Fruit fly (Drosophila melanogaster) whole organism, prepupa: ENCODE measurements around the gene CG11927.

Experiments used
- Blimp-1 ChIP-seq: fragments of 200-800 bp; sonication (Bioruptor generic); optimal IDR thresholded peaks from 3 replicates; lab custom pipeline; 2017; ENCODE audit warnings: missing biosample characterization, missing genetic modification characterization, mild to moderate bottlenecking, moderate library complexity, missing genetic modification reagents
- CG10631 ChIP-seq: fragments of 200-800 bp; sonication (Bioruptor generic); optimal IDR thresholded peaks from 2 replicates; lab custom pipeline; 2016; ENCODE audit warnings: missing biosample characterization, missing genetic modification characterization
- CG11294 ChIP-seq: fragments of 200-800 bp; sonication (Bioruptor generic); IDR thresholded peaks from 2 replicates; pipeline ENCODE4 v1.3.6; 2022; ENCODE audit warnings: missing biosample characterization, missing genetic modification characterization
- CG11902 ChIP-seq: fragments of 200-800 bp; sonication (Bioruptor generic); optimal IDR thresholded peaks from 3 replicates; lab custom pipeline; 2016; ENCODE audit warnings: missing biosample characterization, missing genetic modification characterization
- CG15336 ChIP-seq: fragments of 200-800 bp; sonication (Bioruptor generic); IDR thresholded peaks from 2 replicates; pipeline ENCODE4 v1.3.6; 2022; ENCODE audit warnings: missing biosample characterization, missing genetic modification characterization
- CG1621 ChIP-seq: fragments of 200-800 bp; sonication (Bioruptor generic); optimal IDR thresholded peaks from 3 replicates; lab custom pipeline; 2018; ENCODE audit warnings: missing biosample characterization, mild to moderate bottlenecking, missing genetic modification characterization
- CG16779 ChIP-seq: fragments of 200-800 bp; sonication (Bioruptor generic); optimal IDR thresholded peaks from 3 replicates; lab custom pipeline; 2017; ENCODE audit warnings: missing biosample characterization, mild to moderate bottlenecking, missing genetic modification characterization
- CG31627 ChIP-seq: fragments of 200-800 bp; sonication (Bioruptor generic); optimal IDR thresholded peaks from 3 replicates; lab custom pipeline; 2016; ENCODE audit warnings: missing biosample characterization, missing genetic modification characterization
- CG32006 ChIP-seq: fragments of 200-800 bp; sonication (Bioruptor generic); optimal IDR thresholded peaks from 3 replicates; lab custom pipeline; 2017; ENCODE audit warnings: missing biosample characterization, mild to moderate bottlenecking, missing genetic modification characterization
- CG34406 ChIP-seq: fragments of 200-800 bp; sonication (Bioruptor generic); optimal IDR thresholded peaks from 3 replicates; lab custom pipeline; 2016; ENCODE audit warnings: missing biosample characterization, missing genetic modification characterization
- CG4318 ChIP-seq: fragments of 200-800 bp; sonication (Bioruptor generic); optimal IDR thresholded peaks from 3 replicates; lab custom pipeline; 2017; ENCODE audit warnings: missing biosample characterization, mild to moderate bottlenecking, missing genetic modification characterization
- CG6276 ChIP-seq: fragments of 200-800 bp; sonication (Bioruptor generic); optimal IDR thresholded peaks from 2 replicates; lab custom pipeline; 2017; ENCODE audit warnings: missing biosample characterization, mild to moderate bottlenecking, missing genetic modification characterization
- CG6792 ChIP-seq: fragments of 200-800 bp; sonication (Bioruptor generic); optimal IDR thresholded peaks from 3 replicates; lab custom pipeline; 2016; ENCODE audit warnings: missing biosample characterization, missing genetic modification characterization
- CG6808 ChIP-seq: fragments of 200-800 bp; sonication (Bioruptor generic); optimal IDR thresholded peaks from 3 replicates; lab custom pipeline; 2017; ENCODE audit warnings: missing biosample characterization, missing genetic modification characterization, mild to moderate bottlenecking, moderate library complexity, missing genetic modification reagents
- CG6854 ChIP-seq: fragments of 200-800 bp; sonication (Bioruptor generic); optimal IDR thresholded peaks from 2 replicates; lab custom pipeline; 2017; ENCODE audit warnings: missing biosample characterization, mild to moderate bottlenecking, missing genetic modification characterization
- CG7368 ChIP-seq: fragments of 200-800 bp; sonication (Bioruptor generic); optimal IDR thresholded peaks from 3 replicates; lab custom pipeline; 2016; ENCODE audit warnings: missing biosample characterization, missing genetic modification characterization
- CG8119 ChIP-seq: fragments of 200-800 bp; sonication (Bioruptor generic); IDR thresholded peaks from 3 replicates; pipeline ENCODE4 v1.3.6; 2022; ENCODE audit warnings: missing biosample characterization, missing genetic modification characterization
- CG8632 ChIP-seq: fragments of 200-800 bp; sonication (Bioruptor generic); optimal IDR thresholded peaks from 3 replicates; lab custom pipeline; 2016; ENCODE audit warnings: missing biosample characterization, missing genetic modification characterization
- CG9139 ChIP-seq: fragments of 200-800 bp; sonication (Bioruptor generic); optimal IDR thresholded peaks from 3 replicates; lab custom pipeline; 2017; ENCODE audit warnings: missing biosample characterization, mild to moderate bottlenecking, missing genetic modification characterization
- Eip75B ChIP-seq: fragments of 200-800 bp; sonication (Bioruptor generic); optimal IDR thresholded peaks from 3 replicates; lab custom pipeline; 2016; ENCODE audit warnings: missing biosample characterization, missing genetic modification characterization
- Eip78C ChIP-seq: fragments of 200-800 bp; sonication (Bioruptor generic); peaks from one replicate; lab custom pipeline; 2016; ENCODE audit warnings: missing biosample characterization, missing genetic modification characterization
- Eip93F ChIP-seq: fragments of 200-800 bp; sonication (Bioruptor generic); optimal IDR thresholded peaks from 2 replicates; lab custom pipeline; 2016; ENCODE audit warnings: missing biosample characterization, mild to moderate bottlenecking, missing genetic modification characterization
- Ets21C ChIP-seq: fragments of 200-800 bp; sonication (Bioruptor generic); optimal IDR thresholded peaks from 3 replicates; lab custom pipeline; 2016; ENCODE audit warnings: missing biosample characterization, missing genetic modification characterization
- Ets96B ChIP-seq: fragments of 200-800 bp; optimal IDR thresholded peaks from 2 replicates; lab custom pipeline; 2019; ENCODE audit warnings: missing biosample characterization, mild to moderate bottlenecking, missing genetic modification characterization, moderate library complexity
- Hr38 ChIP-seq: sonication (Bioruptor generic); optimal IDR thresholded peaks from 2 replicates; lab custom pipeline; 2016; ENCODE audit warnings: missing biosample characterization, missing genetic modification characterization
- Hr39 ChIP-seq: fragments of 200-800 bp; sonication (Bioruptor generic); optimal IDR thresholded peaks from 2 replicates; lab custom pipeline; 2016; ENCODE audit warnings: missing biosample characterization, missing genetic modification characterization
- Lpt ChIP-seq: fragments of 200-800 bp; sonication (Bioruptor generic); optimal IDR thresholded peaks from 3 replicates; lab custom pipeline; 2016; ENCODE audit warnings: missing biosample characterization, missing genetic modification characterization
- OdsH ChIP-seq: fragments of 200-800 bp; sonication (Bioruptor generic); optimal IDR thresholded peaks from 3 replicates; lab custom pipeline; 2016; ENCODE audit warnings: missing biosample characterization, missing genetic modification characterization
- Sox14 ChIP-seq: fragments of 200-800 bp; sonication (Bioruptor generic); optimal IDR thresholded peaks from 3 replicates; lab custom pipeline; 2016; ENCODE audit warnings: missing biosample characterization, missing genetic modification characterization
- achi ChIP-seq: fragments of 200-800 bp; sonication (Bioruptor generic); optimal IDR thresholded peaks from 3 replicates; lab custom pipeline; 2016; ENCODE audit warnings: missing biosample characterization, missing genetic modification characterization
- acj6 ChIP-seq: fragments of 200-800 bp; sonication (Bioruptor generic); optimal IDR thresholded peaks from 3 replicates; lab custom pipeline; 2016; ENCODE audit warnings: missing biosample characterization, missing genetic modification characterization
- cyc ChIP-seq: fragments of 200-800 bp; sonication (Bioruptor generic); optimal IDR thresholded peaks from 3 replicates; lab custom pipeline; 2016; ENCODE audit warnings: missing biosample characterization, missing genetic modification characterization
- dac ChIP-seq: fragments of 200-800 bp; sonication (Bioruptor generic); optimal IDR thresholded peaks from 2 replicates; lab custom pipeline; 2017; ENCODE audit warnings: missing biosample characterization, mild to moderate bottlenecking, missing genetic modification characterization
- dsx ChIP-seq: fragments of 200-800 bp; optimal IDR thresholded peaks from 3 replicates; lab custom pipeline; 2019; ENCODE audit warnings: missing biosample characterization, mild to moderate bottlenecking, missing genetic modification characterization, moderate library complexity; ENCODE audit not compliant: poor library complexity, severe bottlenecking
- eg ChIP-seq: fragments of 200-800 bp; sonication (Bioruptor generic); IDR thresholded peaks from 3 replicates; pipeline ENCODE4 v1.3.6; 2022; ENCODE audit warnings: missing biosample characterization, missing genetic modification characterization
- esn ChIP-seq: fragments of 200-800 bp; sonication (Bioruptor generic); optimal IDR thresholded peaks from 2 replicates; lab custom pipeline; 2016; ENCODE audit warnings: missing biosample characterization, mild to moderate bottlenecking, missing genetic modification characterization, moderate library complexity
- fd59A ChIP-seq: fragments of 200-800 bp; sonication (Bioruptor generic); optimal IDR thresholded peaks from 2 replicates; lab custom pipeline; 2017; ENCODE audit warnings: missing biosample characterization, mild to moderate bottlenecking, missing genetic modification characterization, missing genetic modification reagents
- fd85E ChIP-seq: fragments of 200-800 bp; sonication (Bioruptor generic); optimal IDR thresholded peaks from 3 replicates; lab custom pipeline; 2016; ENCODE audit warnings: missing biosample characterization, missing genetic modification characterization
- lz ChIP-seq: fragments of 200-800 bp; sonication (Bioruptor generic); optimal IDR thresholded peaks from 3 replicates; lab custom pipeline; 2016; ENCODE audit warnings: missing biosample characterization, missing genetic modification characterization
- net ChIP-seq: fragments of 200-800 bp; sonication (Bioruptor generic); optimal IDR thresholded peaks from 3 replicates; lab custom pipeline; 2016; ENCODE audit warnings: missing biosample characterization, missing genetic modification characterization
- pdm3 ChIP-seq: fragments of 200-800 bp; sonication (Bioruptor generic); optimal IDR thresholded peaks from 3 replicates; lab custom pipeline; 2016; ENCODE audit warnings: missing biosample characterization, missing genetic modification characterization
- spab ChIP-seq: fragments of 200-800 bp; sonication (Bioruptor generic); optimal IDR thresholded peaks from 2 replicates; lab custom pipeline; 2017; ENCODE audit warnings: missing biosample characterization, mild to moderate bottlenecking, missing genetic modification characterization, missing genetic modification reagents
- svp ChIP-seq: fragments of 200-800 bp; sonication (Bioruptor generic); peaks from one replicate; lab custom pipeline; 2016; ENCODE audit warnings: missing biosample characterization, missing genetic modification characterization
- topi ChIP-seq: fragments of 200-800 bp; sonication (Bioruptor generic); optimal IDR thresholded peaks from 3 replicates; lab custom pipeline; 2016; ENCODE audit warnings: missing biosample characterization, missing genetic modification characterization
- vri ChIP-seq: fragments of 200-800 bp; sonication (Bioruptor generic); optimal IDR thresholded peaks from 3 replicates; lab custom pipeline; 2016; ENCODE audit warnings: missing biosample characterization, mild to moderate bottlenecking, missing genetic modification characterization

CG11927 gene

DNA sequence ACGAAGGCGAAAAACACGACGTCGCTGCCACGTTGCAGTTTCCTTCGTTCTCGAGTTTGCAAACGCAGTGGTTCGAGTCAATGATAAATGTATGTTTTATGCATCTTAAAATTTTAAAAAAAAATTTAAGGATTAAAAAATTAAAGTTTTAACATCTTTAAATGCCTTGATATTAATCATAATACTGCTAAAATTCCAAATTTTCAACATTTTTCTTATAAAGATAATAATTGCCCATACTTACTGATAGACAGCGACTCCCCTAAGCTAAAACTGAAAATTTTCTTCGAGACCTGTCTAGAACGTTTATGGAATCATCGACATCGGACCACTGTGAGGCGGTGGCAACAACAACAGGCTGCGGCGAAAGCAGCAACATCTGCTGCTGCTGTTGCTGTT is 26.2 kb upstream of the CG11927 start (continued):
- TF ChIP-seq dsx (GFP tag; lab: Kevin White, UChicago) (peak; percentile 77), Lpt (peak; percentile 18), CG9139 (peak; percentile 66), CG6276 (peak; percentile 74), topi (peak; percentile 75), cyc (GFP tag; lab: Kevin White, UChicago) (peak; percentile 49), CG16779 (peak; percentile 81), CG8632 (GFP tag; lab: Kevin White, UChicago) (peak; percentile 66), CG4318 (GFP tag; lab: Kevin White, UChicago) (peak; percentile 57), Eip93F (GFP tag; lab: Kevin White, UChicago) (no peak), Hr39 (GFP tag; lab: Kevin White, UChicago) (no peak), CG6854 (GFP tag; lab: Kevin White, UChicago) (peak; percentile 33), CG11902 (GFP tag; lab: Kevin White, UChicago) (peak; percentile 22), CG6792 (GFP tag; lab: Kevin White, UChicago) (peak; percentile 54), dac (peak; percentile 8), CG32006 (GFP tag; lab: Kevin White, UChicago) (peak; percentile 78), Hr38 (GFP tag; lab: Kevin White, UChicago) (no peak), CG1621 (tag; lab: Kevin White, UChicago) (peak; percentile 54), Sox14 (peak; percentile 68), fd85E (GFP tag; lab: Kevin White, UChicago) (peak; percentile 28), CG34406 (GFP tag; lab: Kevin White, UChicago) (peak; percentile 55), Ets21C (peak; percentile 57), svp (GFP tag; lab: Kevin White, UChicago) (peak; percentile 91), Ets96B (tag; lab: Kevin White, UChicago) (peak; percentile 87), net (GFP tag; lab: Kevin White, UChicago) (peak; percentile 81), Eip75B (peak; percentile 79), CG7368 (peak; percentile 56), fd59A (peak; percentile 58), vri (peak; percentile 30), CG11294 (GFP tag; lab: Robert Waterston, UW) (peak; percentile 27; the same call in 1 of the 2 replicates), pdm3 (peak; percentile 76), CG10631 (peak; percentile 56), eg (peak; percentile 67; the same call in 2 of the 3 replicates), acj6 (peak; percentile 60), Blimp-1 (GFP tag; lab: Kevin White, UChicago) (peak; percentile 3), CG15336 (GFP tag; lab: Robert Waterston, UW) (peak; percentile 53), spab (GFP tag; lab: Kevin White, UChicago) (peak; percentile 88), OdsH (peak; percentile 82), achi (GFP tag; lab: Kevin White, UChicago) (peak; percentile 79), lz (peak; percentile 27), CG6808 (GFP tag; lab: Kevin White, UChicago) (peak; percentile 89)

DNA sequence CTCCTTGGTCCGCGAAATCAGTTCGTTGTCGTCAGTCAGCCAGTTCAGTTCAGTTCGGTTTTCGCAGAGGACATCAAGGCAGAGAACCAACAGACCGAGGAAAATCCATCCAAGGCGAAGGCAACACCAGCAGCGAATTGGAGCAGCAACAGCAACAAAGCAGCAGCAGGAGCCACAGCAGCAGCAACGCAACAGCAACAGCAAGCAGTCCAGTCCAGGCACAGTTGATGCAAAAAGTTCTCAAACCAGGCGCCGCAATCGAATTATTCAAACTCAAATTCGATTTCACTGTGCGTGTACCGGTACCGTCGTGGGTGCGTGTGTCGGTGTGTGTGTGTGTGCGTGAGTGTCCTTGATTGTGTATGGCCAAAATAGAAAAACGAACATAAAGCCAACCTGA is 25.8 kb upstream of the CG11927 start, which contains the start of gene CG15628:
Gene CG15628 (plus strand): TSS at position 18 of the 400 bp plus-strand sequence.
- TF ChIP-seq CG31627 (no peak), CG6808 (GFP tag; lab: Kevin White, UChicago) (no peak), Sox14 (no peak), Eip93F (GFP tag; lab: Kevin White, UChicago) (no peak), dsx (GFP tag; lab: Kevin White, UChicago) (no peak), CG6276 (no peak), CG1621 (tag; lab: Kevin White, UChicago) (no peak), CG6792 (GFP tag; lab: Kevin White, UChicago) (no peak), Eip78C (GFP tag; lab: Kevin White, UChicago) (no peak), CG8119 (GFP tag; lab: Robert Waterston, UW) (no peak), esn (GFP tag; lab: Kevin White, UChicago) (no peak), Blimp-1 (GFP tag; lab: Kevin White, UChicago) (no peak)
